Worm (Caenorhabditis elegans) whole organism, L1 larva: ENCODE measurements around the gene srxa-2.
A peak's percentile ranks its signal among the peaks of the same experiment; 100 is the strongest.

Experiments used
- blmp-1 ChIP-seq: fragments of 150-350 bp; optimal IDR thresholded peaks from 2 replicates; lab custom pipeline; 2014; ENCODE audit warnings: missing biosample characterization, missing genetic modification characterization
- ces-1 ChIP-seq: fragments of 150-350 bp; optimal IDR thresholded peaks from 2 replicates; lab custom pipeline; 2014; ENCODE audit warnings: missing biosample characterization, missing genetic modification reagents, missing genetic modification characterization
- dpl-1 ChIP-seq, 3 experiments: fragments of 150-350 bp in 2 of 3; sonication (generic microtip) in 1 of 3; optimal IDR thresholded peaks; 2 replicates each; lab custom pipeline; 2014 to 2017; ENCODE audit warnings: missing biosample characterization in 3 of 3, missing genetic modification characterization in 3 of 3, missing genetic modification reagents in 3 of 3
- elt-3 ChIP-seq, 6 experiments: fragments of 150-350 bp in 1 of 6; sonication (generic microtip); optimal IDR thresholded peaks; 2 replicates each; lab custom pipeline; 2017 to 2018; ENCODE audit warnings: missing biosample characterization in 6 of 6, missing genetic modification characterization in 6 of 6, inconsistent platforms in 1 of 6
- nhr-28 ChIP-seq: fragments of 150-350 bp; optimal IDR thresholded peaks from 2 replicates; lab custom pipeline; 2014; ENCODE audit warnings: missing biosample characterization, missing genetic modification characterization
- pqm-1 ChIP-seq: sonication (generic microtip); optimal IDR thresholded peaks from 3 replicates; lab custom pipeline; 2017; ENCODE audit warnings: missing biosample characterization, missing genetic modification characterization
- unc-130 ChIP-seq: fragments of 150-350 bp; optimal IDR thresholded peaks from 2 replicates; lab custom pipeline; 2017; ENCODE audit warnings: missing biosample characterization, missing genetic modification characterization, inconsistent platforms
- unc-62 ChIP-seq: fragments of 150-350 bp; optimal IDR thresholded peaks from 2 replicates; lab custom pipeline; 2014; ENCODE audit warnings: missing biosample characterization, missing genetic modification reagents, missing genetic modification characterization

ce11 chrIV:9450375-9450774, 27.2 kb downstream of the srxa-2 start, which contains the start of gene cpin-1:
- TF ChIP-seq pqm-1 (tag; lab: Kevin White, UChicago) (no peak), blmp-1 (tag; lab: Kevin White, UChicago) (peak; percentile 18), dpl-1 (GFP tag; optimal IDR thresholded peaks at IDR 0.05; lab: Kevin White, UChicago) (no peak), unc-130 (tag; lab: Kevin White, UChicago) (no peak), elt-3 (tag; optimal IDR thresholded peaks at IDR 0.05; lab: Kevin White, UChicago) (no peak), ces-1 (GFP tag; lab: Kevin White, UChicago) (no peak), nhr-28 (tag; lab: Kevin White, UChicago) (no peak), unc-62 (GFP tag; lab: Kevin White, UChicago) (no peak)
